Worm (Caenorhabditis elegans) whole organism, young adult: Measurements from ENCODE around the gene Y50E8A.1.

Experiments used
- K12H6.12 ChIP-seq: fragments of 200-800 bp; sonication (Bioruptor generic); optimal IDR thresholded peaks from 2 replicates; lab custom pipeline; 2018; ENCODE audit warnings: mild to moderate bottlenecking, missing genetic modification characterization, missing compliant biosample characterization
- Y95B8A.8 ChIP-seq: fragments of 200-800 bp; sonication (Bioruptor generic); IDR thresholded peaks from 2 replicates; pipeline ENCODE4 v1.3.6; 2022; ENCODE audit warnings: missing genetic modification reagents, missing genetic modification characterization, missing compliant biosample characterization
- akir-1 ChIP-seq: fragments of 200-800 bp; sonication (Bioruptor generic); optimal IDR thresholded peaks from 2 replicates; lab custom pipeline; 2018; ENCODE audit warnings: mild to moderate bottlenecking, missing genetic modification characterization, moderate library complexity, missing compliant biosample characterization
- hmg-20 ChIP-seq: fragments of 200-800 bp; sonication (Bioruptor generic); IDR thresholded peaks from 2 replicates; pipeline ENCODE4 v1.3.6; 2022; ENCODE audit warnings: missing genetic modification reagents, missing genetic modification characterization, missing compliant biosample characterization
- lin-26 ChIP-seq: fragments of 200-800 bp; sonication (Bioruptor generic); IDR thresholded peaks from 2 replicates; pipeline ENCODE4 v1.3.6; 2022; ENCODE audit warnings: missing genetic modification reagents, missing genetic modification characterization, missing compliant biosample characterization
- pbrm-1 ChIP-seq: fragments of 200-800 bp; sonication (Bioruptor generic); IDR thresholded peaks from 2 replicates; pipeline ENCODE4 v1.3.6; 2022; ENCODE audit warnings: missing genetic modification reagents, missing genetic modification characterization, missing compliant biosample characterization
- unc-130 ChIP-seq: sonication (generic microtip); optimal IDR thresholded peaks from 2 replicates; lab custom pipeline; 2016; ENCODE audit warnings: missing genetic modification reagents, missing genetic modification characterization, missing compliant biosample characterization
- unc-62 ChIP-seq: fragments of 150-350 bp; optimal IDR thresholded peaks from 2 replicates; lab custom pipeline; 2014; ENCODE audit warnings: missing biosample characterization, missing genetic modification reagents, missing genetic modification characterization

DNA sequence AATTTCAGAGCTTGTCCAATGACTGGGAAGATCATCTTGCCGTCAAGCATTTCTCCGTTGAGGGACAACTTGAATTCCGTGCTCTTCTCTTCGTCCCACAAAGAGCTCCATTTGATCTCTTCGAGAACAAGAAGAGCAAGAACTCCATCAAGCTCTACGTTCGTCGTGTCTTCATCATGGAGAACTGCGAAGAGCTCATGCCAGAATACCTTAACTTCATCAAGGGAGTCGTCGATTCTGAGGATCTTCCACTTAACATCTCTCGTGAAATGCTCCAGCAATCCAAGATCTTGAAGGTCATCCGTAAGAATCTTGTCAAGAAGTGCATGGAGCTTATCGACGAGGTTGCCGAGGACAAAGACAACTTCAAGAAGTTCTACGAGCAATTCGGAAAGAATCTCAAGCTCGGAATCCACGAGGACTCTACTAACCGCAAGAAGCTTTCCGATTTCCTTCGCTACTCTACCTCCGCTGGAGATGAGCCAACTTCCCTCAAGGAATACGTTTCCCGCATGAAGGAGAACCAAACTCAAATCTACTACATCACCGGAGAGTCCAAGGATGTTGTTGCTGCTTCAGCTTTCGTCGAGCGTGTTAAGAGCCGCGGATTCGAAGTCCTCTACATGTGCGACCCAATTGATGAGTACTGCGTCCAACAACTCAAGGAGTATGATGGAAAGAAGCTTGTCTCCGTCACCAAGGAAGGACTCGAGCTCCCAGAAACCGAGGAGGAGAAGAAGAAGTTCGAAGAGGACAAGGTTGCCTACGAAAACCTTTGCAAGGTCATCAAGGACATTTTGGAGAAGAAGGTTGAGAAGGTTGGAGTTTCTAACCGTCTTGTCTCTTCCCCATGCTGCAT, 39.4 kb upstream of the Y50E8A.1 start:
- TF ChIP-seq Y95B8A.8 (GFP tag; lab: Robert Waterston, UW) (peak; percentile 7; the same call in 1 of the 2 replicates), pbrm-1 (GFP tag; lab: Robert Waterston, UW) (no peak), akir-1 (no peak), unc-130 (GFP tag; lab: Kevin White, UChicago) (no peak), K12H6.12 (no peak), hmg-20 (GFP tag; lab: Robert Waterston, UW) (no peak), unc-62 (GFP tag; lab: Kevin White, UChicago) (no peak), lin-26 (GFP tag; lab: Robert Waterston, UW) (no peak)
